Fruit fly (Drosophila melanogaster): ENCODE measurements around the gene AOX1.
A peak's percentile ranks its signal among the peaks of the same experiment; 100 is the strongest.

The AOX1 gene

dm6 chr3R:15536918-15537716 is at the start of gene AOX1:
Gene AOX1 (minus strand): TSS chr3R:15537292.
- TF ChIP-seq CG15710 (tag; optimal IDR thresholded peaks at IDR 0.05) (no peak), CG12605 (GFP tag; IDR thresholded peaks at IDR 0.05) (no peak), CG9948 (tag; optimal IDR thresholded peaks at IDR 0.05) (no peak), CG34367 (tag; optimal IDR thresholded peaks at IDR 0.05) (no peak), Pif1A (GFP tag; optimal IDR thresholded peaks at IDR 0.05) (no peak), Pif1B (GFP tag; optimal IDR thresholded peaks at IDR 0.05) (no peak), CG10348 (GFP tag; IDR thresholded peaks at IDR 0.05) (no peak), Ets98B (GFP tag; IDR thresholded peaks at IDR 0.05) (no peak), Snoo (tag; optimal IDR thresholded peaks at IDR 0.05) (no peak), gl (tag; optimal IDR thresholded peaks at IDR 0.05) (no peak), fd96Ca (GFP tag; IDR thresholded peaks at IDR 0.05) (no peak), rn (GFP tag; IDR thresholded peaks at IDR 0.05) (no peak), CG8301 (tag; optimal IDR thresholded peaks at IDR 0.05) (no peak), CG14655 (GFP tag; optimal IDR thresholded peaks at IDR 0.05) (no peak), D1 (tag; optimal IDR thresholded peaks at IDR 0.05) (no peak)

DNA sequence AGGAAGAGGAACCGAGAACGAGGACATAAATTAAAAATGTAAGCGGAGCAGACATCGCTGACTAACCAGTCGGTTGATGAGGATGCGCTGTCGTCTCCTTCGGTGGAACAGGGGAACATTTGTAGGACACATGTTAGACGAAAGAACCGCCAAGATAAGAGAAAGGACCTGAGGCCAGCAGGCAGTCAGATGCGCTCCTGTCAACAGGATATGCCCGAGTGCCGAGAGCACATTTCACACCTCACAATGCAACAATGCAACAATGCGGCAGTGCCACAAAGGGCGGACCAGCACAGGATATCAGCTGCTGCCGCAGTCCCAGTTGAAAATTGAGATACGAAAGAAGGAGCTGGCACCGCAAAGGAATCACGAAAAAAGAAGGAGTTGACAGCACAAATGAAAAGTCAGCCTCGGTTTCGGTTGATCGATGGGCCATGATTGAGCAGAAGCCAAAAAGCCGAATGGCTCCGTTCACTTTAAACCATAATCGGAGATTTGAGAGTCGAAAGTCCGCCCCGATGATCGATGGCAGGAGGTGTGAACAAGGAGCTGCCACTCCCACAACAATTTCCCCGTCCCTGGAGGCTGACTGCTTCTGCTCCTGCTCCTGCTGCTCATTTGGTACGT is 47.5 kb upstream of the AOX1 start:
- TF ChIP-seq CG14655 (GFP tag; optimal IDR thresholded peaks at IDR 0.05) (no peak), rn (GFP tag; IDR thresholded peaks at IDR 0.05) (no peak), CG15710 (tag; optimal IDR thresholded peaks at IDR 0.05) (no peak)

dm6 chr3R:15583447-15583846 is 46.4 kb upstream of the AOX1 start:
- TF ChIP-seq CG14655 (GFP tag; optimal IDR thresholded peaks at IDR 0.05), result no peak
- no peak for TF ChIP-seq CG12605 (GFP tag; IDR thresholded peaks at IDR 0.05)

- TF ChIP-seq CG10348 (GFP tag; IDR thresholded peaks at IDR 0.05) (no peak), CG8301 (tag; optimal IDR thresholded peaks at IDR 0.05) (no peak), CG14655 (GFP tag; optimal IDR thresholded peaks at IDR 0.05) (no peak), CG8159 (tag; optimal IDR thresholded peaks at IDR 0.05) (no peak), CG13204 (GFP tag; optimal IDR thresholded peaks at IDR 0.05) (no peak)
Observed at dm6 chr3R:15582526-15583155, 45.5 kb upstream of the AOX1 start.

DNA sequence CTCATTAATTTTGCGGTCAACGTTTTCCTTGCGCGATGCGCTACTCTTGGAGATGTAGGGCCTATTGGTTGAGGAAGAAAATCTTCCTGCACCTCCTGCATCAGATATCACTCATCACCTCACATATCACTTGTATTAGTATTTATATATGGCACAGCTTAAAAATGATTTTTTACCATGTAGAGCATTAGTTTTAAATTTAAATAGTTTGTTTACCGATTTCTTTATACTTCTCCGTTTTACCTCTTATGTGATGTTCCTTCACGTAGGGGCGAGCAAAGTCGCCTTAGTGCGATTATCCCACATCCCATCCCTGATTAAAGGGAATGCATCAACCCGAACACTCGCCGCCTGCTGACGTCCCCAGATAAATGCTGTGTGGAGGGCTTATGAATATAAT is 43.6 kb upstream of the AOX1 start:
- no peak for TF ChIP-seq CG13204 (GFP tag; optimal IDR thresholded peaks at IDR 0.05)
- TF ChIP-seq Snoo (tag; optimal IDR thresholded peaks at IDR 0.05), result peak; percentile 7
- no peak for TF ChIP-seq gl (tag; optimal IDR thresholded peaks at IDR 0.05)
- no peak for TF ChIP-seq CG10348 (GFP tag; IDR thresholded peaks at IDR 0.05)
- TF ChIP-seq CG12605 (GFP tag; IDR thresholded peaks at IDR 0.05), result no peak
- TF ChIP-seq CG4496 (GFP tag; IDR thresholded peaks at IDR 0.05), result no peak
- TF ChIP-seq CG8159 (tag; optimal IDR thresholded peaks at IDR 0.05), result peak; percentile 35
- peak; percentile 20 for TF ChIP-seq CG15710 (tag; optimal IDR thresholded peaks at IDR 0.05)
- TF ChIP-seq fd96Ca (GFP tag; IDR thresholded peaks at IDR 0.05), result no peak
- peak; percentile 11 for TF ChIP-seq CG9948 (tag; optimal IDR thresholded peaks at IDR 0.05)
- TF ChIP-seq CG14655 (GFP tag; optimal IDR thresholded peaks at IDR 0.05), result no peak
- no peak for TF ChIP-seq D1 (tag; optimal IDR thresholded peaks at IDR 0.05)
- TF ChIP-seq EcR (GFP tag; optimal IDR thresholded peaks at IDR 0.05), result no peak
- no peak for TF ChIP-seq Ets98B (GFP tag; IDR thresholded peaks at IDR 0.05)
- TF ChIP-seq rn (GFP tag; IDR thresholded peaks at IDR 0.05), result no peak
- TF ChIP-seq Pif1B (GFP tag; optimal IDR thresholded peaks at IDR 0.05), result no peak
- TF ChIP-seq CG34367 (tag; optimal IDR thresholded peaks at IDR 0.05), result no peak
- TF ChIP-seq CG8301 (tag; optimal IDR thresholded peaks at IDR 0.05), result no peak
- no peak for TF ChIP-seq CG32121 (GFP tag; IDR thresholded peaks at IDR 0.05)
- TF ChIP-seq Pif1A (GFP tag; optimal IDR thresholded peaks at IDR 0.05), result no peak
- no peak for TF ChIP-seq CG17806 (tag; optimal IDR thresholded peaks at IDR 0.05)

DNA sequence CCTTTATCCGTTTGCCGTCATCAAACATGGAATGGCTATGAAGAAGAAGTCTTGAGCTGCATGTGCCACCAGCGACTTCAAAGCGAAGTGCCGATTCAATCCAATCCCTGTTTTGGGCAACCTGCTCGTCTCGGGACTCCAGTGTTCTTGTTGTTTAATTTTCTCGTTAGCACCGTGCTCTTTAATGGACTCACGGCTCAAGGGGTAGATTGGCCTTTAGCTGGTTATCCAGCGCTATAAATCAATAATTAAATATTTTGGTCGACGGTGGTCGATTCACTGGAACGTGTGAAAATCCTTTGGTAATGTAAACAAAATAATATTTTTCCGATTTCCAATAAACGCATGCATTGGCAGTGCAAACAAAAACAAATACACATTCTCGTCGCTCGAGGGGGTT is 42.6 kb upstream of the AOX1 start:
- TF ChIP-seq CG14655 (GFP tag; optimal IDR thresholded peaks at IDR 0.05) (no peak), CG8301 (tag; optimal IDR thresholded peaks at IDR 0.05) (no peak), CG34367 (tag; optimal IDR thresholded peaks at IDR 0.05) (no peak), CG12605 (GFP tag; IDR thresholded peaks at IDR 0.05) (no peak)

dm6 chr3R:15568569-15568968 is 31.5 kb upstream of the AOX1 start:
- TF ChIP-seq CG8301 (tag; optimal IDR thresholded peaks at IDR 0.05) (peak; percentile 38), gl (tag; optimal IDR thresholded peaks at IDR 0.05) (peak; percentile 43), D1 (tag; optimal IDR thresholded peaks at IDR 0.05) (no peak), EcR (GFP tag; optimal IDR thresholded peaks at IDR 0.05) (no peak), Ets98B (GFP tag; IDR thresholded peaks at IDR 0.05) (peak; percentile 42), fd96Ca (GFP tag; IDR thresholded peaks at IDR 0.05) (no peak), CG14655 (GFP tag; optimal IDR thresholded peaks at IDR 0.05) (peak; percentile 64), Pif1B (GFP tag; optimal IDR thresholded peaks at IDR 0.05) (peak; percentile 69), CG12605 (GFP tag; IDR thresholded peaks at IDR 0.05) (peak; percentile 20; the same call in 1 of the 2 replicates), CG15710 (tag; optimal IDR thresholded peaks at IDR 0.05) (peak; percentile 83), CG13204 (GFP tag; optimal IDR thresholded peaks at IDR 0.05) (peak; percentile 51), Pif1A (GFP tag; optimal IDR thresholded peaks at IDR 0.05) (peak; percentile 71), CG10348 (GFP tag; IDR thresholded peaks at IDR 0.05) (no peak), CG32121 (GFP tag; IDR thresholded peaks at IDR 0.05) (0 out of 2 replicates have a peak, but pooled peaks have one; percentile 15), CG17806 (tag; optimal IDR thresholded peaks at IDR 0.05) (peak; percentile 80), rn (GFP tag; IDR thresholded peaks at IDR 0.05) (no peak), CG9948 (tag; optimal IDR thresholded peaks at IDR 0.05) (peak; percentile 81), CG8159 (tag; optimal IDR thresholded peaks at IDR 0.05) (peak; percentile 83), CG34367 (tag; optimal IDR thresholded peaks at IDR 0.05) (peak; percentile 76), CG4496 (GFP tag; IDR thresholded peaks at IDR 0.05) (peak; percentile 77; the same call in 2 of the 3 replicates), Snoo (tag; optimal IDR thresholded peaks at IDR 0.05) (peak; percentile 59)
